Worm (Caenorhabditis elegans): ENCODE results near the gene ZK1307.8.

Gene ZK1307.8

ce11 chrII:9668959-9669358 is 44.5 kb downstream of the ZK1307.8 start, which contains the start of gene taf-8:
Gene taf-8, plus strand, starts transcription at chrII:9669318.
- peak; percentile 57 for TF ChIP-seq lin-39 (tag; optimal IDR thresholded peaks at IDR 0.05)
- TF ChIP-seq hlh-17 (GFP tag; optimal IDR thresholded peaks at IDR 0.05; ENCODE audit: borderline replicate concordance): no peak
- TF ChIP-seq tlp-1 (tag; optimal IDR thresholded peaks at IDR 0.05): no peak
- no peak for TF ChIP-seq ama-1 (optimal IDR thresholded peaks at IDR 0.05)
- peak in 1 of 2 experiments; percentile 34 for TF ChIP-seq ztf-11 (tag; optimal IDR thresholded peaks at IDR 0.05)
- TF ChIP-seq unc-62 (GFP tag; optimal IDR thresholded peaks at IDR 0.05): no peak
- no peak for TF ChIP-seq sptf-1 (tag; optimal IDR thresholded peaks at IDR 0.05)
- peak; percentile 74 for TF ChIP-seq nhr-19 (GFP tag; conservative IDR thresholded peaks at IDR 0.05)
- peak; percentile 13 for TF ChIP-seq skn-1 (tag; optimal IDR thresholded peaks at IDR 0.05)
- no peak for TF ChIP-seq egl-27 (tag; optimal IDR thresholded peaks at IDR 0.05)
- no peak for TF ChIP-seq nhr-28 (tag; optimal IDR thresholded peaks at IDR 0.05)
- no peak for TF ChIP-seq C34B4.2 (tag; optimal IDR thresholded peaks at IDR 0.05)
- peak; percentile 76 for TF ChIP-seq nhr-71 (tag; optimal IDR thresholded peaks at IDR 0.05)
- peak; percentile 33 for TF ChIP-seq snpc-4 (tag; optimal IDR thresholded peaks at IDR 0.05)
- TF ChIP-seq alr-1 (tag; optimal IDR thresholded peaks at IDR 0.05; ENCODE audit: borderline replicate concordance): no peak
- TF ChIP-seq unc-130 (tag; optimal IDR thresholded peaks at IDR 0.05): peak; percentile 23
- peak; percentile 62 for TF ChIP-seq rnt-1 (tag; optimal IDR thresholded peaks at IDR 0.05)
- TF ChIP-seq pqm-1 (tag; optimal IDR thresholded peaks at IDR 0.05): no peak
- TF ChIP-seq jun-1 (tag; optimal IDR thresholded peaks at IDR 0.05): no peak
- TF ChIP-seq hpl-2 (GFP tag; optimal IDR thresholded peaks at IDR 0.05): no peak
- peak; percentile 16 for TF ChIP-seq ceh-90 (tag; optimal IDR thresholded peaks at IDR 0.05)
- peak; percentile 60 for TF ChIP-seq nhr-11 (tag; optimal IDR thresholded peaks at IDR 0.05)
- TF ChIP-seq unc-86 (tag; optimal IDR thresholded peaks at IDR 0.05): peak; percentile 20
- TF ChIP-seq lin-13 (GFP tag; optimal IDR thresholded peaks at IDR 0.05): peak; percentile 25
- peak; percentile 50 for TF ChIP-seq nhr-90 (tag; optimal IDR thresholded peaks at IDR 0.05; ENCODE audit: poor library complexity)
- no peak for TF ChIP-seq aha-1 (tag; optimal IDR thresholded peaks at IDR 0.05)
- peak; percentile 32 for TF ChIP-seq irx-1 (tag; optimal IDR thresholded peaks at IDR 0.05)
- TF ChIP-seq mep-1 (tag; optimal IDR thresholded peaks at IDR 0.05): no peak
- TF ChIP-seq snu-23 (GFP tag; optimal IDR thresholded peaks at IDR 0.05): peak; percentile 78
- no peak for TF ChIP-seq fkh-10 (GFP tag; optimal IDR thresholded peaks at IDR 0.05)
- no peak for TF ChIP-seq ztf-4 (tag; optimal IDR thresholded peaks at IDR 0.05)
- peak; percentile 79 for TF ChIP-seq nhr-20 (tag; optimal IDR thresholded peaks at IDR 0.05)
- no peak for TF ChIP-seq ceh-8 (GFP tag; optimal IDR thresholded peaks at IDR 0.05)
- no peak for TF ChIP-seq mab-9 (GFP tag; IDR thresholded peaks at IDR 0.05)
- TF ChIP-seq nhr-12 (tag; optimal IDR thresholded peaks at IDR 0.05): no peak
- TF ChIP-seq ceh-88 (GFP tag; IDR thresholded peaks at IDR 0.05): 0 out of 2 replicates have a peak, but pooled peaks have one; percentile 15
- TF ChIP-seq nhr-76 (tag; optimal IDR thresholded peaks at IDR 0.05): no peak
- peak; percentile 79 for TF ChIP-seq nhr-47 (tag; optimal IDR thresholded peaks at IDR 0.05)
- TF ChIP-seq lsy-2 (tag; optimal IDR thresholded peaks at IDR 0.05): peak; percentile 82 to 83
- no peak for TF ChIP-seq grh-1 (GFP tag; IDR thresholded peaks at IDR 0.05)
- TF ChIP-seq nhr-85 (tag): peak; percentile 84
- TF ChIP-seq F16B12.6 (tag; optimal IDR thresholded peaks at IDR 0.05): peak; percentile 31
- peak; percentile 37 for TF ChIP-seq fos-1 (tag; optimal IDR thresholded peaks at IDR 0.05)
- TF ChIP-seq aly-2 (tag; optimal IDR thresholded peaks at IDR 0.05): peak; percentile 31
- TF ChIP-seq zip-4 (GFP tag; optimal IDR thresholded peaks at IDR 0.05): no peak
- TF ChIP-seq dpl-1 (GFP tag; optimal IDR thresholded peaks at IDR 0.05): peak; percentile 41 to 70 (median 69)
- TF ChIP-seq efl-3 (GFP tag; optimal IDR thresholded peaks at IDR 0.05): no peak
- TF ChIP-seq fkh-4 (tag; optimal IDR thresholded peaks at IDR 0.05; ENCODE audit: borderline replicate concordance): no peak
- peak; percentile 69 for TF ChIP-seq C16A3.4 (tag; optimal IDR thresholded peaks at IDR 0.05)
- no peak for TF ChIP-seq blmp-1 (tag; optimal IDR thresholded peaks at IDR 0.05)
- no peak for TF ChIP-seq hlh-4 (tag; optimal IDR thresholded peaks at IDR 0.05)
- TF ChIP-seq C04F5.9 (tag; optimal IDR thresholded peaks at IDR 0.05): no peak
- TF ChIP-seq lin-15B (tag; optimal IDR thresholded peaks at IDR 0.05): peak; percentile 24
- no peak for TF ChIP-seq sup-37 (GFP tag; optimal IDR thresholded peaks at IDR 0.05)

Data from whole organism, L1 larva.